Fruit fly (Drosophila melanogaster): Measurements from ENCODE around the gene Rcd7.

Rcd7 gene

dm6 chr3L:19499334-19499733 is 45.6 kb upstream of the Rcd7 start (continued):
- TF ChIP-seq prd (optimal IDR thresholded peaks at IDR 0.05): no peak
- no peak for TF ChIP-seq prd (GFP tag; IDR thresholded peaks at IDR 0.05)
- TF ChIP-seq CG30431 (GFP tag; optimal IDR thresholded peaks at IDR 0.05): no peak
- no peak for TF ChIP-seq CG31388 (GFP tag; optimal IDR thresholded peaks at IDR 0.05)
- TF ChIP-seq sqz (GFP tag; optimal IDR thresholded peaks at IDR 0.05): no peak
- no peak for TF ChIP-seq CG8944 (GFP tag; optimal IDR thresholded peaks at IDR 0.05)
- TF ChIP-seq D19A (tag; optimal IDR thresholded peaks at IDR 0.05): no peak
- peak; percentile 21 for TF ChIP-seq CG12769 (tag; optimal IDR thresholded peaks at IDR 0.05)
- TF ChIP-seq Gug (GFP tag; IDR thresholded peaks at IDR 0.05): no peak
- TF ChIP-seq Camta (GFP tag; optimal IDR thresholded peaks at IDR 0.05): no peak
- no peak for TF ChIP-seq CG12659 (GFP tag; optimal IDR thresholded peaks at IDR 0.05)
- no peak for TF ChIP-seq nerfin-2 (GFP tag; IDR thresholded peaks at IDR 0.05; ENCODE audit: partially characterized antibody)
- TF ChIP-seq schlank (tag; optimal IDR thresholded peaks at IDR 0.05): no peak
- no peak for TF ChIP-seq CG31365 (tag; optimal IDR thresholded peaks at IDR 0.05)
- no peak for TF ChIP-seq NK7.1 (GFP tag; optimal IDR thresholded peaks at IDR 0.05)
- no peak for TF ChIP-seq Meics (GFP tag; optimal IDR thresholded peaks at IDR 0.05)
- no peak for TF ChIP-seq Myb (GFP tag; optimal IDR thresholded peaks at IDR 0.05)
- TF ChIP-seq CG7963 (GFP tag; IDR thresholded peaks at IDR 0.05; ENCODE audit: partially characterized antibody): no peak
- no peak for TF ChIP-seq rib (GFP tag; IDR thresholded peaks at IDR 0.05)
- TF ChIP-seq E2f1 (GFP tag; IDR thresholded peaks at IDR 0.05): no peak
- no peak for TF ChIP-seq shn (GFP tag; optimal IDR thresholded peaks at IDR 0.05)
- peak; percentile 62 for TF ChIP-seq Med (GFP tag)
- TF ChIP-seq PHDP (tag; optimal IDR thresholded peaks at IDR 0.05): no peak
- peak; percentile 26 for TF ChIP-seq CG15269 (tag; optimal IDR thresholded peaks at IDR 0.05)
- TF ChIP-seq caup (GFP tag; optimal IDR thresholded peaks at IDR 0.05; ENCODE audit: severe bottlenecking): no peak
- no peak for TF ChIP-seq Hr78 (GFP tag; optimal IDR thresholded peaks at IDR 0.05)
- TF ChIP-seq CG43689 (GFP tag; IDR thresholded peaks at IDR 0.05): no peak
- no peak for TF ChIP-seq Lhr (GFP tag; optimal IDR thresholded peaks at IDR 0.05)
- no peak for TF ChIP-seq Vsx1 (GFP tag; optimal IDR thresholded peaks at IDR 0.05)
- no peak for TF ChIP-seq kni (GFP tag; optimal IDR thresholded peaks at IDR 0.05)
- TF ChIP-seq HLHmδ (GFP tag; optimal IDR thresholded peaks at IDR 0.05): no peak
- no peak for TF ChIP-seq Atf3 (GFP tag; optimal IDR thresholded peaks at IDR 0.05)
- TF ChIP-seq toy (GFP tag; IDR thresholded peaks at IDR 0.05): no peak
- TF ChIP-seq bigmax (GFP tag; optimal IDR thresholded peaks at IDR 0.05): no peak
- no peak for TF ChIP-seq Spps (tag; optimal IDR thresholded peaks at IDR 0.05)
- no peak for TF ChIP-seq gro (GFP tag; optimal IDR thresholded peaks at IDR 0.05)
- no peak for TF ChIP-seq CG11093 (GFP tag; IDR thresholded peaks at IDR 0.05)
- no peak for TF ChIP-seq MBD-R2 (GFP tag; IDR thresholded peaks at IDR 0.05)
- no peak for TF ChIP-seq cwo (GFP tag; optimal IDR thresholded peaks at IDR 0.05)
- TF ChIP-seq stc (GFP tag; IDR thresholded peaks at IDR 0.05): no peak

dm6 chr3L:19500698-19501097 is 44.2 kb upstream of the Rcd7 start, which contains the start of gene CG9451:
CG9451 (minus strand) TSS chr3L:19500798.
- no peak for TF ChIP-seq lilli (GFP tag; optimal IDR thresholded peaks at IDR 0.05)
- TF ChIP-seq Hsf (GFP tag; optimal IDR thresholded peaks at IDR 0.05): no peak
- TF ChIP-seq cg (GFP tag; optimal IDR thresholded peaks at IDR 0.05): no peak
- no peak for TF ChIP-seq toy (GFP tag; IDR thresholded peaks at IDR 0.05)
- no peak for TF ChIP-seq CG10979 (tag; optimal IDR thresholded peaks at IDR 0.05)
- no peak for TF ChIP-seq chif (GFP tag; optimal IDR thresholded peaks at IDR 0.05)
- TF ChIP-seq en (GFP tag; optimal IDR thresholded peaks at IDR 0.05): no peak

Data from whole organism, embryonic.